Fruit fly (Drosophila melanogaster) whole organism, embryonic: ENCODE results near the gene CG17906.
A peak's percentile ranks its signal among the peaks of the same experiment; 100 is the strongest.

Experiments used
- B-H1 ChIP-seq: fragments of 200-800 bp; sonication (Bioruptor generic); IDR thresholded peaks from 3 replicates; pipeline ENCODE4 v1.3.6; 2022; ENCODE audit warnings: missing biosample characterization, missing genetic modification characterization
- CG10565 ChIP-seq: fragments of 200-800 bp; sonication (Bioruptor generic); optimal IDR thresholded peaks from 3 replicates; lab custom pipeline; 2016; ENCODE audit warnings: missing biosample characterization, mild to moderate bottlenecking, missing genetic modification characterization
- CG11085 ChIP-seq: fragments of 200-800 bp; sonication (Bioruptor generic); IDR thresholded peaks from 2 replicates; pipeline ENCODE4 v1.3.6; 2022; ENCODE audit warnings: missing biosample characterization, missing genetic modification characterization
- CG11695 ChIP-seq: fragments of 200-800 bp; sonication (Bioruptor generic); IDR thresholded peaks from 3 replicates; pipeline ENCODE4 v1.3.6; 2022; ENCODE audit warnings: missing biosample characterization, missing genetic modification characterization
- CG11696 ChIP-seq: fragments of 200-800 bp; sonication (Bioruptor generic); IDR thresholded peaks from 2 replicates; pipeline ENCODE4 v1.3.6; 2022; ENCODE audit warnings: missing biosample characterization, missing genetic modification characterization
- CG13296 ChIP-seq: fragments of 200-800 bp; sonication (Bioruptor generic); optimal IDR thresholded peaks from 3 replicates; lab custom pipeline; 2018; ENCODE audit warnings: missing biosample characterization, mild to moderate bottlenecking, missing genetic modification characterization
- CG14965 ChIP-seq: fragments of 200-800 bp; sonication (Bioruptor generic); optimal IDR thresholded peaks from 2 replicates; lab custom pipeline; 2016; ENCODE audit warnings: missing biosample characterization, missing genetic modification characterization, borderline replicate concordance
- CG1602 ChIP-seq: fragments of 200-800 bp; sonication (Bioruptor generic); optimal IDR thresholded peaks from 3 replicates; lab custom pipeline; 2016; ENCODE audit warnings: missing biosample characterization, missing genetic modification characterization
- CG34376 ChIP-seq: fragments of 200-800 bp; sonication (Bioruptor generic); optimal IDR thresholded peaks from 2 replicates; lab custom pipeline; 2018; ENCODE audit warnings: missing biosample characterization, mild to moderate bottlenecking, missing genetic modification characterization
- CG4617 ChIP-seq: fragments of 200-800 bp; sonication (Bioruptor generic); optimal IDR thresholded peaks from 3 replicates; lab custom pipeline; 2016; ENCODE audit warnings: missing biosample characterization, missing genetic modification characterization, borderline replicate concordance
- CG5953 ChIP-seq: fragments of 200-800 bp; sonication (Bioruptor generic); IDR thresholded peaks from 2 replicates; pipeline ENCODE4 v1.3.6; 2022; ENCODE audit warnings: missing biosample characterization, missing genetic modification characterization
- CG6683 ChIP-seq: fragments of 200-800 bp; sonication (Bioruptor generic); optimal IDR thresholded peaks from 2 replicates; lab custom pipeline; 2017; ENCODE audit warnings: missing biosample characterization, mild to moderate bottlenecking, missing genetic modification characterization, missing genetic modification reagents
- CG8944 ChIP-seq: fragments of 200-800 bp; sonication (Bioruptor generic); optimal IDR thresholded peaks from 3 replicates; lab custom pipeline; 2016; ENCODE audit warnings: missing biosample characterization, missing genetic modification characterization
- CG9932 ChIP-seq: fragments of 200-800 bp; sonication (Bioruptor generic); IDR thresholded peaks from 2 replicates; pipeline ENCODE4 v1.3.6; 2022; ENCODE audit warnings: missing biosample characterization, missing genetic modification characterization
- Dek ChIP-seq: fragments of 200-800 bp; sonication (Bioruptor generic); optimal IDR thresholded peaks from 3 replicates; lab custom pipeline; 2019; ENCODE audit warnings: missing biosample characterization, mild to moderate bottlenecking, missing genetic modification characterization, moderate library complexity
- Dfd ChIP-seq, 2 experiments: fragments of >200 bp; optimal IDR thresholded peaks; 2 replicates each; lab custom pipeline; 2017; ENCODE audit warnings: missing biosample characterization in 2 of 2, missing genetic modification characterization in 2 of 2
- Gug ChIP-seq: fragments of 200-800 bp; sonication (Bioruptor generic); IDR thresholded peaks from 4 replicates; pipeline ENCODE4 v1.3.6; 2022; ENCODE audit warnings: missing biosample characterization, missing genetic modification characterization
- HHEX ChIP-seq: fragments of 200-800 bp; sonication (Bioruptor generic); optimal IDR thresholded peaks from 3 replicates; lab custom pipeline; 2017; ENCODE audit warnings: missing biosample characterization, mild to moderate bottlenecking, missing genetic modification characterization, missing genetic modification reagents
- HmgD ChIP-seq: fragments of 200-800 bp; sonication (Bioruptor generic); optimal IDR thresholded peaks from 3 replicates; lab custom pipeline; 2016; ENCODE audit warnings: missing biosample characterization, missing genetic modification characterization
- Hmx ChIP-seq: fragments of 200-800 bp; sonication (Bioruptor generic); optimal IDR thresholded peaks from 2 replicates; lab custom pipeline; 2016; ENCODE audit warnings: missing biosample characterization, missing genetic modification characterization
- Hr3 ChIP-seq: fragments of 200-800 bp; sonication (Bioruptor generic); optimal IDR thresholded peaks from 3 replicates; lab custom pipeline; 2016; ENCODE audit warnings: missing biosample characterization, missing genetic modification characterization
- Myb ChIP-seq: fragments of 200-800 bp; sonication (Bioruptor generic); optimal IDR thresholded peaks from 2 replicates; lab custom pipeline; 2016; ENCODE audit warnings: missing biosample characterization, missing genetic modification characterization
- Oaz ChIP-seq: fragments of 200-800 bp; sonication (Bioruptor generic); IDR thresholded peaks from 2 replicates; pipeline ENCODE4 v1.3.6; 2022; ENCODE audit warnings: missing biosample characterization, missing genetic modification characterization
- Ptx1 ChIP-seq: fragments of 200-800 bp; sonication (Bioruptor generic); IDR thresholded peaks from 2 replicates; pipeline ENCODE4 v1.3.6; 2022; ENCODE audit warnings: missing biosample characterization, missing genetic modification characterization
- Rfx ChIP-seq: fragments of 200-800 bp; sonication (Bioruptor generic); IDR thresholded peaks from 2 replicates; pipeline ENCODE4 v1.3.6; 2022; ENCODE audit warnings: missing biosample characterization, missing genetic modification characterization
- Spps ChIP-seq: fragments of 200-800 bp; sonication (Bioruptor generic); optimal IDR thresholded peaks from 2 replicates; lab custom pipeline; 2018; ENCODE audit warnings: missing biosample characterization, mild to moderate bottlenecking, missing genetic modification characterization
- Vsx1 ChIP-seq: fragments of 200-800 bp; sonication (Bioruptor generic); optimal IDR thresholded peaks from 2 replicates; lab custom pipeline; 2017; ENCODE audit warnings: missing biosample characterization, mild to moderate bottlenecking, missing genetic modification characterization, missing genetic modification reagents
- Xbp1 ChIP-seq: fragments of 200-800 bp; sonication (Bioruptor generic); optimal IDR thresholded peaks from 3 replicates; lab custom pipeline; 2016; ENCODE audit warnings: missing biosample characterization, mild to moderate bottlenecking, missing genetic modification characterization
- YL-1 ChIP-seq: fragments of 200-800 bp; sonication (Bioruptor generic); optimal IDR thresholded peaks from 3 replicates; lab custom pipeline; 2017; ENCODE audit warnings: missing biosample characterization, mild to moderate bottlenecking, missing genetic modification characterization
- ash1 ChIP-seq: fragments of 200-800 bp; sonication (Bioruptor generic); optimal IDR thresholded peaks from 2 replicates; lab custom pipeline; 2018; ENCODE audit warnings: missing biosample characterization, mild to moderate bottlenecking, missing genetic modification characterization
- chn ChIP-seq: fragments of 200-800 bp; sonication (Bioruptor generic); optimal IDR thresholded peaks from 2 replicates; lab custom pipeline; 2016; ENCODE audit warnings: missing biosample characterization, missing genetic modification characterization
- crol ChIP-seq: fragments of 200-800 bp; sonication (Bioruptor generic); IDR thresholded peaks from 2 replicates; pipeline ENCODE4 v1.3.6; 2022; ENCODE audit warnings: missing biosample characterization, missing genetic modification characterization
- dmrt99B ChIP-seq: fragments of 200-800 bp; sonication (Bioruptor generic); optimal IDR thresholded peaks from 2 replicates; lab custom pipeline; 2018; ENCODE audit warnings: missing biosample characterization, mild to moderate bottlenecking, missing genetic modification characterization, moderate library complexity
- emc ChIP-seq: fragments of 200-800 bp; sonication (Bioruptor generic); optimal IDR thresholded peaks from 2 replicates; lab custom pipeline; 2016; ENCODE audit warnings: missing biosample characterization, missing genetic modification characterization
- lilli ChIP-seq: fragments of 200-800 bp; sonication (Bioruptor generic); optimal IDR thresholded peaks from 3 replicates; lab custom pipeline; 2016; ENCODE audit warnings: missing biosample characterization, missing genetic modification characterization
- nom ChIP-seq: fragments of 200-800 bp; sonication (Bioruptor generic); optimal IDR thresholded peaks from 2 replicates; lab custom pipeline; 2017; ENCODE audit warnings: missing biosample characterization, missing genetic modification characterization, mild to moderate bottlenecking, moderate library complexity, missing genetic modification reagents
- odd ChIP-seq: fragments of 200-800 bp; sonication (Bioruptor generic); optimal IDR thresholded peaks from 2 replicates; lab custom pipeline; 2017; ENCODE audit warnings: missing biosample characterization, mild to moderate bottlenecking, missing genetic modification characterization
- peb ChIP-seq: fragments of 200-800 bp; sonication (Bioruptor generic); IDR thresholded peaks from 2 replicates; pipeline ENCODE4 v1.3.6; 2022; ENCODE audit warnings: missing biosample characterization, missing genetic modification characterization
- ranshi ChIP-seq: fragments of 200-800 bp; sonication (Bioruptor generic); IDR thresholded peaks from 2 replicates; pipeline ENCODE4 v1.3.6; 2022; ENCODE audit warnings: missing biosample characterization, missing genetic modification characterization
- ro ChIP-seq: fragments of 200-800 bp; sonication (Bioruptor generic); IDR thresholded peaks from 2 replicates; pipeline ENCODE4 v1.3.6; 2022; ENCODE audit warnings: missing biosample characterization, missing genetic modification characterization
- scrt ChIP-seq: fragments of 200-800 bp; sonication (Bioruptor generic); optimal IDR thresholded peaks from 2 replicates; lab custom pipeline; 2018; ENCODE audit warnings: missing biosample characterization, mild to moderate bottlenecking, missing genetic modification characterization, moderate library complexity
- sim ChIP-seq: fragments of 200-800 bp; sonication (Bioruptor generic); IDR thresholded peaks from 2 replicates; pipeline ENCODE4 v1.3.6; 2022; ENCODE audit warnings: missing biosample characterization, missing genetic modification characterization
- sima ChIP-seq: fragments of 200-800 bp; sonication (Bioruptor generic); optimal IDR thresholded peaks from 2 replicates; lab custom pipeline; 2016; ENCODE audit warnings: missing biosample characterization, missing genetic modification characterization
- sqz ChIP-seq: fragments of 200-800 bp; sonication (Bioruptor generic); optimal IDR thresholded peaks from 3 replicates; lab custom pipeline; 2018; ENCODE audit warnings: missing biosample characterization, mild to moderate bottlenecking, missing genetic modification characterization
- tin ChIP-seq: fragments of 200-800 bp; sonication (Bioruptor generic); optimal IDR thresholded peaks from 3 replicates; lab custom pipeline; 2016; ENCODE audit warnings: missing biosample characterization, missing genetic modification characterization
- tna ChIP-seq: fragments of 200-800 bp; sonication (Bioruptor generic); IDR thresholded peaks from 2 replicates; pipeline ENCODE4 v1.3.6; 2022; ENCODE audit warnings: missing biosample characterization, missing genetic modification characterization; ENCODE audit not compliant: partially characterized antibody
- toy ChIP-seq: fragments of 200-800 bp; sonication (Bioruptor generic); IDR thresholded peaks from 2 replicates; pipeline ENCODE4 v1.3.6; 2022; ENCODE audit warnings: missing biosample characterization, missing genetic modification characterization
- tx ChIP-seq: fragments of 200-800 bp; sonication (Bioruptor generic); optimal IDR thresholded peaks from 2 replicates; lab custom pipeline; 2016; ENCODE audit warnings: missing biosample characterization, missing genetic modification characterization
- wek ChIP-seq: fragments of 200-800 bp; sonication (Bioruptor generic); optimal IDR thresholded peaks from 3 replicates; lab custom pipeline; 2018; ENCODE audit warnings: missing biosample characterization, mild to moderate bottlenecking, missing genetic modification characterization, moderate library complexity
- zf30C ChIP-seq: fragments of 200-800 bp; sonication (Bioruptor generic); optimal IDR thresholded peaks from 3 replicates; lab custom pipeline; 2018; ENCODE audit warnings: missing biosample characterization, mild to moderate bottlenecking, missing genetic modification characterization

CG17906 gene

dm6 chr2L:8951184-8951934, 42.8 kb upstream of the CG17906 start, which contains the start of gene C1GalTA (continued):
- TF ChIP-seq zf30C (peak; percentile 96), wek (peak; percentile 38), sima (GFP tag; lab: Kevin White, UChicago) (no peak), CG10565 (peak; percentile 26), toy (peak; percentile 90), Rfx (GFP tag; lab: Robert Waterston, UW) (peak; percentile 94), scrt (GFP tag; lab: Kevin White, UChicago) (peak; percentile 94), CG11085 (GFP tag; lab: Robert Waterston, UW) (peak; percentile 93), chn (peak; percentile 49), peb (peak; percentile 90), CG5953 (GFP tag; lab: Robert Waterston, UW) (peak; percentile 84; the same call in 1 of the 2 replicates), CG6683 (GFP tag; lab: Kevin White, UChicago) (peak; percentile 98), dmrt99B (tag; lab: Kevin White, UChicago) (peak; percentile 99), tna (GFP tag; lab: Robert Waterston, UW) (no peak), Hmx (GFP tag; lab: Kevin White, UChicago) (no peak), sim (GFP tag; lab: Robert Waterston, UW) (peak; percentile 96), odd (GFP tag; lab: Kevin White, UChicago) (peak; percentile 97), Hr3 (GFP tag; lab: Kevin White, UChicago) (peak; percentile 97), ranshi (GFP tag; lab: Robert Waterston, UW) (peak; percentile 95), CG11696 (peak; percentile 90), B-H1 (peak; percentile 92), Myb (peak; percentile 38), lilli (GFP tag; lab: Kevin White, UChicago) (peak; percentile 78), CG8944 (GFP tag; lab: Kevin White, UChicago) (no peak), tx (GFP tag; lab: Kevin White, UChicago) (peak; percentile 6), YL-1 (peak; percentile 90), CG11695 (GFP tag; lab: Robert Waterston, UW) (peak; percentile 99), CG4617 (GFP tag; lab: Kevin White, UChicago) (peak; percentile 81), CG14965 (GFP tag; lab: Kevin White, UChicago) (no peak), nom (peak; percentile 97), ro (GFP tag; lab: Robert Waterston, UW) (peak; percentile 93), sqz (GFP tag; lab: Kevin White, UChicago) (peak; percentile 98), HHEX (GFP tag; lab: Kevin White, UChicago) (peak; percentile 97), Dek (tag; lab: Kevin White, UChicago) (peak; percentile 97), HmgD (no peak), CG13296 (GFP tag; lab: Kevin White, UChicago) (peak; percentile 99), Ptx1 (peak; percentile 98), tin (peak; percentile 92), Gug (GFP tag; lab: Robert Waterston, UW) (peak; percentile 69; the same call in 3 of the 4 replicates), Xbp1 (GFP tag; lab: Kevin White, UChicago) (peak; percentile 89), CG1602 (peak; percentile 96), Dfd (GFP tag; optimal IDR thresholded peaks at IDR 0.05; lab: Kevin White, UChicago) (no peak), Oaz (GFP tag; lab: Robert Waterston, UW) (peak; percentile 86), emc (GFP tag; lab: Kevin White, UChicago) (peak; percentile 39), CG9932 (GFP tag; lab: Robert Waterston, UW) (peak; percentile 92), Vsx1 (peak; percentile 90), crol (GFP tag; lab: Robert Waterston, UW) (peak; percentile 68), CG34376 (peak; percentile 93), Spps (tag; lab: Kevin White, UChicago) (peak; percentile 99), ash1 (no peak)
